Worm (Caenorhabditis elegans) whole organism, midembryonic: Measurements from ENCODE around the gene unc-129.

Experiments used
- T22C8.4 ChIP-seq: fragments of 200-800 bp; sonication (Bioruptor generic); IDR thresholded peaks from 2 replicates; pipeline ENCODE4 v1.3.6; 2022; ENCODE audit warnings: missing genetic modification characterization, missing compliant biosample characterization
- cog-1 ChIP-seq: sonication (generic microtip); optimal IDR thresholded peaks from 2 replicates; lab custom pipeline; 2016; ENCODE audit warnings: missing genetic modification characterization, missing compliant biosample characterization
- flt-1 ChIP-seq: fragments of 200-800 bp; sonication (Bioruptor generic); IDR thresholded peaks from 2 replicates; pipeline ENCODE4 v1.3.6; 2022; ENCODE audit warnings: missing genetic modification characterization, missing compliant biosample characterization
- klf-2 ChIP-seq: fragments of 200-800 bp; sonication (Bioruptor generic); conservative IDR thresholded peaks from 2 replicates; pipeline ENCODE4 v1.3.6; 2022; ENCODE audit warnings: missing genetic modification reagents, missing genetic modification characterization, missing compliant biosample characterization
- med-1 ChIP-seq: sonication (generic microtip); optimal IDR thresholded peaks from 2 replicates; lab custom pipeline; 2017; ENCODE audit warnings: missing genetic modification characterization, mild to moderate bottlenecking, missing compliant biosample characterization, antibody characterized with exemption, missing genetic modification reagents; ENCODE audit not compliant: insufficient read depth
- ref-1 ChIP-seq: fragments of 200-800 bp; sonication (Bioruptor generic); conservative IDR thresholded peaks from 2 replicates; pipeline ENCODE4 v1.3.6; 2022; ENCODE audit warnings: missing genetic modification reagents, missing genetic modification characterization, missing compliant biosample characterization
- tab-1 ChIP-seq: fragments of 200-800 bp; sonication (Bioruptor generic); IDR thresholded peaks from 2 replicates; pipeline ENCODE4 v1.3.6; 2022; ENCODE audit warnings: missing genetic modification characterization, missing compliant biosample characterization
- ztf-23 ChIP-seq: fragments of 200-800 bp; sonication (Bioruptor generic); IDR thresholded peaks from 2 replicates; pipeline ENCODE4 v1.3.6; 2022; ENCODE audit warnings: missing genetic modification reagents, missing genetic modification characterization, missing compliant biosample characterization
- ztf-29 ChIP-seq: fragments of 200-800 bp; sonication (Bioruptor generic); IDR thresholded peaks from 2 replicates; pipeline ENCODE4 v1.3.6; 2022; ENCODE audit warnings: missing genetic modification reagents, missing genetic modification characterization, missing compliant biosample characterization

unc-129 gene

ce11 chrIV:9005310-9005709 is at the start of gene unc-129:
TSS of gene unc-129 (minus strand) at chrIV:9005410.
- no peak for TF ChIP-seq ztf-23 (GFP tag; lab: Robert Waterston, UW)
- no peak for TF ChIP-seq tab-1
- no peak for TF ChIP-seq flt-1
- no peak for TF ChIP-seq T22C8.4 (GFP tag; lab: Robert Waterston, UW)
- TF ChIP-seq ref-1 (GFP tag; lab: Robert Waterston, UW) = no peak
- no peak for TF ChIP-seq klf-2 (GFP tag; lab: Robert Waterston, UW)
- TF ChIP-seq med-1 (GFP tag; lab: Kevin White, UChicago) = no peak
- no peak for TF ChIP-seq cog-1 (tag; lab: Kevin White, UChicago)
- no peak for TF ChIP-seq ztf-29 (GFP tag; lab: Robert Waterston, UW)

- no peak for TF ChIP-seq tab-1
These were observed 48.2 kb upstream of the unc-129 start for ce11 chrIV:9053403-9053802.

- TF ChIP-seq tab-1 (no peak), klf-2 (GFP tag; lab: Robert Waterston, UW) (no peak), cog-1 (tag; lab: Kevin White, UChicago) (no peak), T22C8.4 (GFP tag; lab: Robert Waterston, UW) (no peak), ref-1 (GFP tag; lab: Robert Waterston, UW) (no peak), ztf-29 (GFP tag; lab: Robert Waterston, UW) (no peak), ztf-23 (GFP tag; lab: Robert Waterston, UW) (no peak), flt-1 (no peak), med-1 (GFP tag; lab: Kevin White, UChicago) (no peak)
These were observed 46.4 kb upstream of the unc-129 start for ce11 chrIV:9051510-9052175.

ce11 chrIV:9051036-9051435 is 45.8 kb upstream of the unc-129 start:
- TF ChIP-seq ztf-29 (GFP tag; lab: Robert Waterston, UW) (no peak), tab-1 (no peak), ref-1 (GFP tag; lab: Robert Waterston, UW) (no peak), klf-2 (GFP tag; lab: Robert Waterston, UW) (no peak), ztf-23 (GFP tag; lab: Robert Waterston, UW) (no peak), flt-1 (no peak), cog-1 (tag; lab: Kevin White, UChicago) (no peak)

ce11 chrIV:9045252-9045651 is 40.0 kb upstream of the unc-129 start, which contains the start of gene Y73F4A.1:
TSS of gene Y73F4A.1 (minus strand) at chrIV:9045352.
- no peak for TF ChIP-seq ref-1 (GFP tag; lab: Robert Waterston, UW)

ce11 chrIV:9043224-9043623 is 38.0 kb upstream of the unc-129 start, which contains the start of gene Y73F4A.2:
TSS of gene Y73F4A.2 (minus strand) at chrIV:9043347.
- TF ChIP-seq T22C8.4 (GFP tag; lab: Robert Waterston, UW) (no peak), klf-2 (GFP tag; lab: Robert Waterston, UW) (no peak), cog-1 (tag; lab: Kevin White, UChicago) (no peak), med-1 (GFP tag; lab: Kevin White, UChicago) (no peak), tab-1 (no peak), flt-1 (no peak), ztf-23 (GFP tag; lab: Robert Waterston, UW) (no peak), ztf-29 (GFP tag; lab: Robert Waterston, UW) (no peak), ref-1 (GFP tag; lab: Robert Waterston, UW) (no peak)

- no peak for TF ChIP-seq flt-1
- no peak for TF ChIP-seq klf-2 (GFP tag; lab: Robert Waterston, UW)
- no peak for TF ChIP-seq ztf-23 (GFP tag; lab: Robert Waterston, UW)
- TF ChIP-seq ztf-29 (GFP tag; lab: Robert Waterston, UW) = no peak
- no peak for TF ChIP-seq cog-1 (tag; lab: Kevin White, UChicago)
- TF ChIP-seq med-1 (GFP tag; lab: Kevin White, UChicago) = no peak
- TF ChIP-seq ref-1 (GFP tag; lab: Robert Waterston, UW) = no peak
- TF ChIP-seq T22C8.4 (GFP tag; lab: Robert Waterston, UW) = no peak
- no peak for TF ChIP-seq tab-1
These were observed 35.2 kb upstream of the unc-129 start, which contains the start of gene Y73F4A.3 for ce11 chrIV:9040393-9040792. TSS of gene Y73F4A.3 (minus strand) at chrIV:9040493.

ce11 chrIV:9037063-9037462 is 31.9 kb upstream of the unc-129 start, which contains the start of gene C53D6.7:
TSS of gene C53D6.7 (minus strand) at chrIV:9037163.
- TF ChIP-seq tab-1 (no peak), ztf-29 (GFP tag; lab: Robert Waterston, UW) (no peak), ztf-23 (GFP tag; lab: Robert Waterston, UW) (no peak), cog-1 (tag; lab: Kevin White, UChicago) (no peak), klf-2 (GFP tag; lab: Robert Waterston, UW) (no peak), med-1 (GFP tag; lab: Kevin White, UChicago) (no peak), ref-1 (GFP tag; lab: Robert Waterston, UW) (no peak)

ce11 chrIV:9034340-9034739 is 29.1 kb upstream of the unc-129 start, which contains the start of gene C53D6.10:
TSS of gene C53D6.10 (minus strand) at chrIV:9034440.
- TF ChIP-seq flt-1 = no peak
- TF ChIP-seq T22C8.4 (GFP tag; lab: Robert Waterston, UW) = no peak
- TF ChIP-seq ztf-29 (GFP tag; lab: Robert Waterston, UW) = no peak
- TF ChIP-seq med-1 (GFP tag; lab: Kevin White, UChicago) = no peak
- TF ChIP-seq ref-1 (GFP tag; lab: Robert Waterston, UW) = no peak
- TF ChIP-seq klf-2 (GFP tag; lab: Robert Waterston, UW) = no peak
- no peak for TF ChIP-seq cog-1 (tag; lab: Kevin White, UChicago)
- TF ChIP-seq ztf-23 (GFP tag; lab: Robert Waterston, UW) = no peak
- TF ChIP-seq tab-1 = no peak

- TF ChIP-seq klf-2 (GFP tag; lab: Robert Waterston, UW) (no peak), ztf-29 (GFP tag; lab: Robert Waterston, UW) (no peak), cog-1 (tag; lab: Kevin White, UChicago) (no peak), tab-1 (no peak), flt-1 (no peak), ref-1 (GFP tag; lab: Robert Waterston, UW) (no peak), med-1 (GFP tag; lab: Kevin White, UChicago) (no peak), ztf-23 (GFP tag; lab: Robert Waterston, UW) (no peak), T22C8.4 (GFP tag; lab: Robert Waterston, UW) (no peak)
These were observed 27.3 kb upstream of the unc-129 start, which contains the start of gene C53D6.6 for ce11 chrIV:9032550-9032949. TSS of gene C53D6.6 (minus strand) at chrIV:9032667.
